Worm (Caenorhabditis elegans) whole organism, L3 larva: ENCODE results near the gene T12D8.5.

ENCODE experiments used
- ceh-82 ChIP-seq: fragments of 150-350 bp; optimal IDR thresholded peaks from 2 replicates; lab custom pipeline; 2014; ENCODE audit warnings: missing biosample characterization, missing genetic modification characterization
- daf-12 ChIP-seq: fragments of 150-350 bp; optimal IDR thresholded peaks from 2 replicates; lab custom pipeline; 2014; ENCODE audit warnings: missing biosample characterization, missing genetic modification reagents, missing genetic modification characterization
- egl-27 ChIP-seq: sonication (generic microtip); optimal IDR thresholded peaks from 4 replicates; lab custom pipeline; 2017; ENCODE audit warnings: missing biosample characterization, missing genetic modification reagents, missing genetic modification characterization
- mdl-1 ChIP-seq: fragments of 150-350 bp; optimal IDR thresholded peaks from 2 replicates; lab custom pipeline; 2014; ENCODE audit warnings: missing biosample characterization, missing genetic modification characterization
- nfya-1 ChIP-seq: sonication (generic microtip); optimal IDR thresholded peaks from 2 replicates; lab custom pipeline; 2017; ENCODE audit warnings: missing genetic modification characterization, mild to moderate bottlenecking, missing compliant biosample characterization, antibody characterized with exemption, moderate library complexity; ENCODE audit not compliant: insufficient read depth
- sea-2 ChIP-seq: fragments of 150-350 bp; sonication (generic microtip); optimal IDR thresholded peaks from 4 replicates; lab custom pipeline; 2014; ENCODE audit warnings: missing biosample characterization, missing genetic modification reagents, missing genetic modification characterization
- zag-1 ChIP-seq: fragments of 150-350 bp; optimal IDR thresholded peaks from 2 replicates; lab custom pipeline; 2014; ENCODE audit warnings: missing biosample characterization, missing genetic modification characterization
- ztf-4 ChIP-seq: fragments of 150-350 bp; optimal IDR thresholded peaks from 2 replicates; lab custom pipeline; 2014; ENCODE audit warnings: missing biosample characterization, missing genetic modification characterization

DNA sequence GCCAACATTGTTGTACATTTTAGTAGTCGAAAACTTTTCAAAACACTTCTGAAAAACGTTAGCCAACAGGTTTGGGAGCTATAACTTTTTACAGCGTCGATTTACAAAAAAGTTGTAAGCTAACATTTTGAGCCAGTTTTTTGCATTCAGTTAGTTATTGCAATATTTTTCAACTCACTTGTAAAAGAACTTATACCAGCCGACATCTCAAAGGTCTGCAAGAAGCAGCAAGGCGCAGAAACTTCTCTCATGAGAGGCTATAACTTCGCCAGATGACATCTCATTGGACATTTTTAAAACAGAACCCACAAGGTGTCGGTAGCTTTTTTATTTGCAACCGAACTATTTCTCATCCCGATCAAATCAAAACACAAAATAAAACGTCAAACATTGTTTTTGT, 42.9 kb upstream of the T12D8.5 start:
- TF ChIP-seq zag-1 (tag; lab: Kevin White, UChicago) (no peak), nfya-1 (tag; lab: Kevin White, UChicago) (no peak), egl-27 (no peak), ztf-4 (tag; lab: Kevin White, UChicago) (no peak), sea-2 (GFP tag; lab: Kevin White, UChicago) (no peak), ceh-82 (tag; lab: Kevin White, UChicago) (no peak), daf-12 (tag; lab: Kevin White, UChicago) (no peak), mdl-1 (tag; lab: Kevin White, UChicago) (no peak)
